Worm (Caenorhabditis elegans): Measurements from ENCODE around the gene T01C3.3.

- no peak for TF ChIP-seq elt-3 (tag; optimal IDR thresholded peaks at IDR 0.05)
- TF ChIP-seq nhr-11 (tag; optimal IDR thresholded peaks at IDR 0.05) = no peak
- no peak for TF ChIP-seq ama-1 (optimal IDR thresholded peaks at IDR 0.05)
- no peak for TF ChIP-seq lin-13 (GFP tag; optimal IDR thresholded peaks at IDR 0.05)
- no peak for TF ChIP-seq fos-1 (tag; optimal IDR thresholded peaks at IDR 0.05)
- TF ChIP-seq ztf-11 (tag; optimal IDR thresholded peaks at IDR 0.05) = no peak
- no peak for TF ChIP-seq peb-1 (tag; optimal IDR thresholded peaks at IDR 0.05)
- TF ChIP-seq lin-11 (tag; optimal IDR thresholded peaks at IDR 0.05) = no peak
- TF ChIP-seq nhr-23 (tag; optimal IDR thresholded peaks at IDR 0.05) = no peak
- TF ChIP-seq unc-62 (GFP tag; optimal IDR thresholded peaks at IDR 0.05) = no peak
- no peak for TF ChIP-seq skn-1 (tag; optimal IDR thresholded peaks at IDR 0.05)
- TF ChIP-seq ceh-16 (tag; optimal IDR thresholded peaks at IDR 0.05) = no peak
- no peak for TF ChIP-seq unc-39 (tag; optimal IDR thresholded peaks at IDR 0.05)
- TF ChIP-seq mdl-1 (tag; optimal IDR thresholded peaks at IDR 0.05) = no peak
These were observed 20.9 kb upstream of the T01C3.3 start for ce11 chrV:15013328-15013727.
